Worm (Caenorhabditis elegans) whole organism, young adult: Measurements from ENCODE around the gene eri-9.
A peak's percentile ranks its signal among the peaks of the same experiment; 100 is the strongest.

ENCODE experiments used
- B0019.2 ChIP-seq: fragments of 200-800 bp; sonication (Bioruptor generic); conservative IDR thresholded peaks from 2 replicates; pipeline ENCODE4 v1.3.6; 2022; ENCODE audit warnings: missing genetic modification reagents, missing genetic modification characterization, missing compliant biosample characterization
- D2030.7 ChIP-seq: fragments of 200-800 bp; sonication (Bioruptor generic); IDR thresholded peaks from 2 replicates; pipeline ENCODE4 v1.3.6; 2022; ENCODE audit warnings: missing genetic modification reagents, missing genetic modification characterization, missing compliant biosample characterization
- F33H1.4 ChIP-seq: fragments of 200-800 bp; sonication (Bioruptor generic); IDR thresholded peaks from 2 replicates; pipeline ENCODE4 v1.3.6; 2022; ENCODE audit warnings: missing genetic modification reagents, missing genetic modification characterization, missing compliant biosample characterization
- F39B2.1 ChIP-seq: fragments of 200-800 bp; sonication (Bioruptor generic); IDR thresholded peaks from 2 replicates; pipeline ENCODE4 v1.3.6; 2022; ENCODE audit warnings: missing genetic modification reagents, missing genetic modification characterization, missing compliant biosample characterization
- F57A8.1 ChIP-seq: fragments of 200-800 bp; sonication (Bioruptor generic); optimal IDR thresholded peaks from 2 replicates; lab custom pipeline; 2018; ENCODE audit warnings: mild to moderate bottlenecking, missing genetic modification characterization, moderate library complexity, missing compliant biosample characterization
- T07F8.4 ChIP-seq: sonication (generic microtip); optimal IDR thresholded peaks from 2 replicates; lab custom pipeline; 2016; ENCODE audit warnings: mild to moderate bottlenecking, missing genetic modification characterization, moderate library complexity, missing compliant biosample characterization
- aptf-2 ChIP-seq: fragments of 200-800 bp; sonication (Bioruptor generic); conservative IDR thresholded peaks from 2 replicates; pipeline ENCODE4 v1.3.6; 2022; ENCODE audit warnings: missing genetic modification reagents, missing genetic modification characterization, missing compliant biosample characterization
- aptf-3 ChIP-seq: fragments of 200-800 bp; sonication (Bioruptor generic); IDR thresholded peaks from 2 replicates; pipeline ENCODE4 v1.3.6; 2022; ENCODE audit warnings: missing genetic modification characterization, missing compliant biosample characterization
- atf-7 ChIP-seq: sonication (generic microtip); optimal IDR thresholded peaks from 2 replicates; lab custom pipeline; 2017; ENCODE audit warnings: mild to moderate bottlenecking, missing genetic modification characterization, missing compliant biosample characterization
- bed-2 ChIP-seq: fragments of 200-800 bp; sonication (Bioruptor generic); IDR thresholded peaks from 2 replicates; pipeline ENCODE4 v1.3.6; 2022; ENCODE audit warnings: missing genetic modification reagents, missing genetic modification characterization, missing compliant biosample characterization
- cebp-1 ChIP-seq, 2 experiments: fragments of 200-800 bp in 1 of 2; sonication (Bioruptor generic) in 1 of 2; sonication (generic microtip) in 1 of 2; IDR thresholded peaks in 1 of 2; optimal IDR thresholded peaks in 1 of 2; 2 replicates each; pipeline versions ENCODE4 v1.3.6 to Lab custom; 2017 to 2022; ENCODE audit warnings: missing compliant biosample characterization in 2 of 2, missing genetic modification characterization in 2 of 2, mild to moderate bottlenecking in 1 of 2, missing genetic modification reagents in 1 of 2, moderate library complexity in 1 of 2
- ceh-58 ChIP-seq: fragments of 200-800 bp; sonication (Bioruptor generic); IDR thresholded peaks from 2 replicates; pipeline ENCODE4 v1.3.6; 2022; ENCODE audit warnings: missing genetic modification characterization, missing compliant biosample characterization
- ceh-91 ChIP-seq: fragments of 200-800 bp; sonication (Bioruptor generic); IDR thresholded peaks from 2 replicates; pipeline ENCODE4 v1.3.6; 2022; ENCODE audit warnings: missing genetic modification reagents, missing genetic modification characterization, missing compliant biosample characterization
- dox-1 ChIP-seq: fragments of 200-800 bp; sonication (Bioruptor generic); IDR thresholded peaks from 2 replicates; pipeline ENCODE4 v1.3.6; 2022; ENCODE audit warnings: missing genetic modification reagents, missing genetic modification characterization, missing compliant biosample characterization
- egrh-3 ChIP-seq: fragments of 200-800 bp; sonication (Bioruptor generic); IDR thresholded peaks from 2 replicates; pipeline ENCODE4 v1.3.6; 2022; ENCODE audit warnings: missing genetic modification reagents, missing genetic modification characterization, missing compliant biosample characterization
- ekl-4 ChIP-seq: fragments of 200-800 bp; sonication (Bioruptor generic); IDR thresholded peaks from 2 replicates; pipeline ENCODE4 v1.3.6; 2022; ENCODE audit warnings: missing genetic modification reagents, missing genetic modification characterization, missing compliant biosample characterization
- hlh-12 ChIP-seq: sonication (generic microtip); optimal IDR thresholded peaks from 2 replicates; lab custom pipeline; 2016; ENCODE audit warnings: missing genetic modification characterization, missing compliant biosample characterization
- hmg-1.2 ChIP-seq: fragments of 200-800 bp; sonication (Bioruptor generic); IDR thresholded peaks from 2 replicates; pipeline ENCODE4 v1.3.6; 2022; ENCODE audit warnings: missing genetic modification reagents, missing genetic modification characterization, missing compliant biosample characterization
- hmg-20 ChIP-seq: fragments of 200-800 bp; sonication (Bioruptor generic); IDR thresholded peaks from 2 replicates; pipeline ENCODE4 v1.3.6; 2022; ENCODE audit warnings: missing genetic modification reagents, missing genetic modification characterization, missing compliant biosample characterization
- let-526 ChIP-seq: fragments of 200-800 bp; sonication (Bioruptor generic); IDR thresholded peaks from 2 replicates; pipeline ENCODE4 v1.3.6; 2022; ENCODE audit warnings: missing genetic modification reagents, missing genetic modification characterization, missing compliant biosample characterization
- let-607 ChIP-seq, 2 experiments: fragments of 200-800 bp in 1 of 2; sonication (Bioruptor generic) in 1 of 2; sonication (generic microtip) in 1 of 2; optimal IDR thresholded peaks; 2 replicates each; lab custom pipeline; 2016 to 2018; ENCODE audit warnings: mild to moderate bottlenecking in 2 of 2, missing compliant biosample characterization in 2 of 2, missing genetic modification characterization in 2 of 2, moderate library complexity in 2 of 2, missing genotype in 1 of 2
- lin-54 ChIP-seq: fragments of 200-800 bp; sonication (Bioruptor generic); optimal IDR thresholded peaks from 2 replicates; lab custom pipeline; 2018; ENCODE audit warnings: mild to moderate bottlenecking, missing genetic modification characterization, missing compliant biosample characterization
- lsl-1 ChIP-seq: fragments of 200-800 bp; sonication (Bioruptor generic); optimal IDR thresholded peaks from 2 replicates; lab custom pipeline; 2018; ENCODE audit warnings: mild to moderate bottlenecking, missing genetic modification characterization, moderate library complexity, missing compliant biosample characterization
- madf-6 ChIP-seq: fragments of 200-800 bp; sonication (Bioruptor generic); IDR thresholded peaks from 2 replicates; pipeline ENCODE4 v1.3.6; 2022; ENCODE audit warnings: missing genetic modification reagents, missing genetic modification characterization, missing compliant biosample characterization
- madf-8 ChIP-seq: fragments of 200-800 bp; sonication (Bioruptor generic); conservative IDR thresholded peaks from 2 replicates; pipeline ENCODE4 v1.3.6; 2022; ENCODE audit warnings: missing genetic modification reagents, missing genetic modification characterization, missing compliant biosample characterization
- mcd-1 ChIP-seq: fragments of 200-800 bp; sonication (Bioruptor generic); IDR thresholded peaks from 2 replicates; pipeline ENCODE4 v1.3.6; 2022; ENCODE audit warnings: missing genetic modification reagents, missing genetic modification characterization, missing compliant biosample characterization
- mes-4 ChIP-seq: sonication (generic microtip); optimal IDR thresholded peaks from 2 replicates; lab custom pipeline; 2016; ENCODE audit warnings: missing genotype, missing genetic modification characterization, missing compliant biosample characterization
- mxl-1 ChIP-seq: sonication (generic microtip); optimal IDR thresholded peaks from 2 replicates; lab custom pipeline; 2016; ENCODE audit warnings: missing genetic modification characterization, missing compliant biosample characterization
- nhr-80 ChIP-seq: sonication (generic microtip); optimal IDR thresholded peaks from 2 replicates; lab custom pipeline; 2016; ENCODE audit warnings: missing genetic modification characterization, missing compliant biosample characterization
- pbrm-1 ChIP-seq: fragments of 200-800 bp; sonication (Bioruptor generic); IDR thresholded peaks from 2 replicates; pipeline ENCODE4 v1.3.6; 2022; ENCODE audit warnings: missing genetic modification reagents, missing genetic modification characterization, missing compliant biosample characterization
- pha-4 ChIP-seq: fragments of 150-350 bp; sonication (generic microtip); optimal IDR thresholded peaks from 2 replicates; lab custom pipeline; 2014; ENCODE audit warnings: missing biosample characterization, missing genetic modification reagents, missing genetic modification characterization
- repo-1 ChIP-seq: sonication (generic microtip); optimal IDR thresholded peaks from 2 replicates; lab custom pipeline; 2017; ENCODE audit warnings: mild to moderate bottlenecking, missing genetic modification characterization, missing compliant biosample characterization
- rpc-1 ChIP-seq, 2 experiments: fragments of 150-350 bp in 1 of 2; sonication (generic microtip) in 1 of 2; optimal IDR thresholded peaks; 2 replicates each; lab custom pipeline; 2014 to 2018; ENCODE audit warnings: missing biosample characterization in 1 of 2, missing genetic modification characterization in 1 of 2, missing genetic modification reagents in 1 of 2, missing genotype in 1 of 2
- sdz-38 ChIP-seq: sonication (generic microtip); optimal IDR thresholded peaks from 2 replicates; lab custom pipeline; 2016; ENCODE audit warnings: missing genotype, missing genetic modification characterization, missing compliant biosample characterization
- snpc-1.1 ChIP-seq: sonication (generic microtip); optimal IDR thresholded peaks from 2 replicates; lab custom pipeline; 2017; ENCODE audit warnings: missing genetic modification characterization, mild to moderate bottlenecking, missing compliant biosample characterization, antibody characterized with exemption, moderate library complexity, missing genotype, missing genetic modification reagents; ENCODE audit not compliant: insufficient read depth
- snpc-3.4 ChIP-seq: sonication (generic microtip); optimal IDR thresholded peaks from 2 replicates; lab custom pipeline; 2017; ENCODE audit warnings: missing genetic modification characterization, mild to moderate bottlenecking, missing compliant biosample characterization, antibody characterized with exemption, moderate library complexity, missing genotype, missing genetic modification reagents
- tbp1 ChIP-seq: fragments of 200-800 bp; sonication (Bioruptor generic); optimal IDR thresholded peaks from 2 replicates; lab custom pipeline; 2018; ENCODE audit warnings: mild to moderate bottlenecking, missing genetic modification characterization, missing compliant biosample characterization
- xnd-1 ChIP-seq: sonication (generic microtip); optimal IDR thresholded peaks from 2 replicates; lab custom pipeline; 2016; ENCODE audit warnings: missing genotype, missing genetic modification reagents, missing genetic modification characterization, missing compliant biosample characterization
- ztf-18 ChIP-seq: sonication (generic microtip); optimal IDR thresholded peaks from 2 replicates; lab custom pipeline; 2016; ENCODE audit warnings: missing genotype, mild to moderate bottlenecking, missing genetic modification characterization, missing compliant biosample characterization
- ztf-22 ChIP-seq: fragments of 200-800 bp; sonication (Bioruptor generic); optimal IDR thresholded peaks from 2 replicates; lab custom pipeline; 2018; ENCODE audit warnings: mild to moderate bottlenecking, missing genetic modification characterization, moderate library complexity, missing compliant biosample characterization
- ztf-25 ChIP-seq: fragments of 200-800 bp; sonication (Bioruptor generic); IDR thresholded peaks from 2 replicates; pipeline ENCODE4 v1.3.6; 2022; ENCODE audit warnings: missing genetic modification reagents, missing genetic modification characterization, missing compliant biosample characterization

Gene eri-9

ce11 chrIII:4932203-4932699 is at the start of gene eri-9, which contains the start of gene C26E6.12:
TSS of gene eri-9 (plus strand) at chrIII:4932450.
TSS of gene C26E6.12 (minus strand) at chrIII:4932253.
- TF ChIP-seq lsl-1 (GFP tag; lab: Kevin White, UChicago) (peak; percentile 66), F33H1.4 (GFP tag; lab: Robert Waterston, UW) (peak; percentile 56; the same call in 1 of the 2 replicates), egrh-3 (GFP tag; lab: Robert Waterston, UW) (no peak)
- TF ChIP-seq, all 124 proteins: peak for 2

- TF ChIP-seq B0019.2 (GFP tag; lab: Robert Waterston, UW): no peak
- TF ChIP-seq atf-7 (tag; lab: Kevin White, UChicago): no peak
- no peak for TF ChIP-seq rpc-1 (optimal IDR thresholded peaks at IDR 0.05; lab: Kevin White, UChicago)
- no peak for TF ChIP-seq rpc-1 (tag; optimal IDR thresholded peaks at IDR 0.05; lab: Kevin White, UChicago)
- no peak for TF ChIP-seq aptf-3 (GFP tag; lab: Robert Waterston, UW)
- TF ChIP-seq sdz-38 (tag; lab: Kevin White, UChicago): no peak
- TF ChIP-seq hmg-20 (GFP tag; lab: Robert Waterston, UW): no peak
- TF ChIP-seq lsl-1 (GFP tag; lab: Kevin White, UChicago): no peak
- TF ChIP-seq aptf-2 (GFP tag; lab: Robert Waterston, UW): no peak
- TF ChIP-seq ekl-4: no peak
- TF ChIP-seq pha-4 (tag; lab: Kevin White, UChicago): no peak
- TF ChIP-seq F39B2.1: no peak
- no peak for TF ChIP-seq let-607 (tag; optimal IDR thresholded peaks at IDR 0.05; lab: Kevin White, UChicago)
- no peak for TF ChIP-seq ztf-25 (GFP tag; lab: Robert Waterston, UW)
- TF ChIP-seq snpc-1.1: no peak
- TF ChIP-seq pbrm-1 (GFP tag; lab: Robert Waterston, UW): no peak
- TF ChIP-seq cebp-1 (GFP tag; IDR thresholded peaks at IDR 0.05; lab: Robert Waterston, UW): no peak
- TF ChIP-seq cebp-1 (tag; optimal IDR thresholded peaks at IDR 0.05; lab: Kevin White, UChicago): no peak
- no peak for TF ChIP-seq repo-1
- TF ChIP-seq ztf-22 (GFP tag; lab: Kevin White, UChicago): no peak
- TF ChIP-seq snpc-3.4: no peak
Observed at ce11 chrIII:4883429-4883828, 48.8 kb upstream of the eri-9 start, which contains the start of gene clec-5. TSS of gene clec-5 (minus strand) at chrIII:4883606.

ce11 chrIII:4887291-4887690 is 45.0 kb upstream of the eri-9 start, which contains the start of gene clec-6:
TSS of gene clec-6 (minus strand) at chrIII:4887444.
- TF ChIP-seq T07F8.4 (tag; lab: Kevin White, UChicago): no peak
- peak; percentile 41 for TF ChIP-seq nhr-80
- TF ChIP-seq, all 124 proteins: peak for 1

- peak; percentile 84 for TF ChIP-seq xnd-1 (tag; lab: Kevin White, UChicago)
- peak; percentile 95 for TF ChIP-seq lsl-1 (GFP tag; lab: Kevin White, UChicago)
- no peak for TF ChIP-seq mxl-1
- peak; percentile 66; the same call in 1 of the 2 replicates for TF ChIP-seq ceh-91 (GFP tag; lab: Robert Waterston, UW)
- TF ChIP-seq dox-1 (GFP tag; lab: Robert Waterston, UW): 0 out of 2 replicates have a peak, but pooled peaks have one; percentile 8
- TF ChIP-seq lin-54: peak; percentile 12
- TF ChIP-seq tbp1 (GFP tag; lab: Kevin White, UChicago): no peak
- TF ChIP-seq D2030.7 (GFP tag; lab: Robert Waterston, UW): no peak
- peak; percentile 21 for TF ChIP-seq ztf-18 (tag; lab: Kevin White, UChicago)
- TF ChIP-seq mcd-1 (GFP tag; lab: Robert Waterston, UW): peak; percentile 26; the same call in 1 of the 2 replicates
- 0 out of 2 replicates have a peak, but pooled peaks have one; percentile 14 for TF ChIP-seq hmg-1.2 (GFP tag; lab: Robert Waterston, UW)
- no peak for TF ChIP-seq let-526 (GFP tag; lab: Robert Waterston, UW)
- peak; percentile 90 for TF ChIP-seq madf-6 (GFP tag; lab: Robert Waterston, UW)
- TF ChIP-seq ztf-22 (GFP tag; lab: Kevin White, UChicago): no peak
- no peak for TF ChIP-seq pbrm-1 (GFP tag; lab: Robert Waterston, UW)
- TF ChIP-seq hlh-12 (tag; lab: Kevin White, UChicago): no peak
- TF ChIP-seq hmg-20 (GFP tag; lab: Robert Waterston, UW): no peak
- no peak for TF ChIP-seq F57A8.1 (GFP tag; lab: Kevin White, UChicago)
- TF ChIP-seq bed-2 (GFP tag; lab: Robert Waterston, UW): no peak
- TF ChIP-seq madf-8 (GFP tag; lab: Robert Waterston, UW): peak; percentile 72
- no peak for TF ChIP-seq ceh-58 (GFP tag; lab: Robert Waterston, UW)
- peak; percentile 90 for TF ChIP-seq F33H1.4 (GFP tag; lab: Robert Waterston, UW)
- no peak for TF ChIP-seq mes-4 (tag; lab: Kevin White, UChicago)
- TF ChIP-seq, all 124 proteins: peak for 11
Observed at ce11 chrIII:4890997-4891396, 41.3 kb upstream of the eri-9 start, which contains the start of gene F26F4.5. TSS of gene F26F4.5 (minus strand) at chrIII:4891252.
